Fruit fly (Drosophila melanogaster) whole organism, wandering third instar larva: ENCODE data around the gene CG32944.

ENCODE experiments used
- Abd-B ChIP-seq: fragments of >200 bp; optimal IDR thresholded peaks from 2 replicates; lab custom pipeline; 2017; ENCODE audit warnings: missing biosample characterization, missing genetic modification characterization
- CG32264 ChIP-seq: fragments of 200-800 bp; sonication (Bioruptor generic); optimal IDR thresholded peaks from 2 replicates; lab custom pipeline; 2016; ENCODE audit warnings: missing biosample characterization, missing genetic modification characterization
- CG9705 ChIP-seq: fragments of 200-800 bp; sonication (Bioruptor generic); optimal IDR thresholded peaks from 2 replicates; lab custom pipeline; 2018; ENCODE audit warnings: missing biosample characterization, mild to moderate bottlenecking, missing genetic modification characterization
- CrebA ChIP-seq: fragments of 200-800 bp; sonication (Bioruptor generic); optimal IDR thresholded peaks from 2 replicates; lab custom pipeline; 2016; ENCODE audit warnings: missing biosample characterization, mild to moderate bottlenecking, missing genetic modification characterization, borderline replicate concordance
- Dfd ChIP-seq: fragments of >200 bp; optimal IDR thresholded peaks from 2 replicates; lab custom pipeline; 2017; ENCODE audit warnings: missing biosample characterization, missing genetic modification characterization
- Dif ChIP-seq: fragments of 200-275, 200-300 bp; sonication (Bioruptor generic); optimal IDR thresholded peaks from 2 replicates; lab custom pipeline; 2018; ENCODE audit warnings: missing biosample characterization, missing genetic modification characterization; ENCODE audit not compliant: partially characterized antibody
- GATAd ChIP-seq: sonication (Bioruptor generic); optimal IDR thresholded peaks from 2 replicates; lab custom pipeline; 2016; ENCODE audit warnings: missing biosample characterization, missing genetic modification characterization
- HLH106 ChIP-seq: fragments of 200-800 bp; optimal IDR thresholded peaks from 3 replicates; lab custom pipeline; 2019; ENCODE audit warnings: missing biosample characterization, mild to moderate bottlenecking, missing genetic modification characterization, moderate library complexity
- Hnf4 ChIP-seq: fragments of 200-800 bp; sonication (Bioruptor generic); optimal IDR thresholded peaks from 2 replicates; lab custom pipeline; 2016; ENCODE audit warnings: missing biosample characterization, mild to moderate bottlenecking, missing genetic modification characterization
- Hr83 ChIP-seq: fragments of 200-300 bp; sonication (Bioruptor generic); optimal IDR thresholded peaks from 2 replicates; lab custom pipeline; 2016; ENCODE audit warnings: missing biosample characterization, mild to moderate bottlenecking, missing genetic modification characterization, moderate library complexity; ENCODE audit not compliant: poor library complexity, severe bottlenecking
- Jra ChIP-seq: sonication (Bioruptor generic); optimal IDR thresholded peaks from 2 replicates; lab custom pipeline; 2016; ENCODE audit warnings: missing biosample characterization, missing genetic modification characterization
- Mio ChIP-seq: sonication (Bioruptor generic); optimal IDR thresholded peaks from 2 replicates; lab custom pipeline; 2016; ENCODE audit warnings: missing biosample characterization, missing genetic modification characterization
- Myc ChIP-seq: fragments of >200 bp; optimal IDR thresholded peaks from 2 replicates; lab custom pipeline; 2017
- N ChIP-seq: fragments of >200 bp; optimal IDR thresholded peaks from 2 replicates; lab custom pipeline; 2018; ENCODE audit warnings: missing biosample characterization, missing external identifiers, missing genetic modification characterization
- OdsH ChIP-seq: fragments of 200-800 bp; sonication (Bioruptor generic); optimal IDR thresholded peaks from 2 replicates; lab custom pipeline; 2016; ENCODE audit warnings: missing biosample characterization, mild to moderate bottlenecking, missing genetic modification characterization
- Vsx2 ChIP-seq: fragments of 200-300, 225-300 bp; sonication (Bioruptor generic); optimal IDR thresholded peaks from 2 replicates; lab custom pipeline; 2018; ENCODE audit warnings: missing biosample characterization, missing genetic modification characterization; ENCODE audit not compliant: partially characterized antibody
- br ChIP-seq: fragments of 200-800 bp; sonication (Bioruptor generic); optimal IDR thresholded peaks from 2 replicates; lab custom pipeline; 2016; ENCODE audit warnings: missing biosample characterization, missing genetic modification characterization
- brk ChIP-seq: fragments of 200-800 bp; sonication (Bioruptor generic); optimal IDR thresholded peaks from 2 replicates; lab custom pipeline; 2016; ENCODE audit warnings: missing biosample characterization, mild to moderate bottlenecking, missing genetic modification characterization
- dl ChIP-seq, 2 experiments: fragments of 175-275, 200-275 bp in 1 of 2; fragments of 200-275 bp in 1 of 2; sonication (Bioruptor generic); optimal IDR thresholded peaks; lab custom pipeline; 2018; ENCODE audit warnings: mild to moderate bottlenecking in 2 of 2, missing biosample characterization in 2 of 2, missing genetic modification characterization in 2 of 2, moderate library complexity in 2 of 2; ENCODE audit not compliant: partially characterized antibody in 2 of 2, insufficient read depth in 1 of 2
- dmrt93B ChIP-seq: fragments of 200-800 bp; sonication (Bioruptor generic); optimal IDR thresholded peaks from 2 replicates; lab custom pipeline; 2018; ENCODE audit warnings: missing biosample characterization, mild to moderate bottlenecking, missing genetic modification characterization
- dsf ChIP-seq: sonication (Bioruptor generic); optimal IDR thresholded peaks from 2 replicates; lab custom pipeline; 2016; ENCODE audit warnings: missing biosample characterization, missing genetic modification characterization, borderline replicate concordance
- foxo ChIP-seq, 2 experiments: fragments of 200-800 bp; sonication (Bioruptor generic); optimal IDR thresholded peaks; 2 replicates in 1 of 2; 3 replicates in 1 of 2; lab custom pipeline; 2016 to 2017; ENCODE audit warnings: missing biosample characterization in 2 of 2, missing genetic modification characterization in 2 of 2
- fru ChIP-seq: fragments of 200-800 bp; sonication (Bioruptor generic); optimal IDR thresholded peaks from 3 replicates; lab custom pipeline; 2016; ENCODE audit warnings: missing biosample characterization, mild to moderate bottlenecking, missing genetic modification characterization
- h ChIP-seq: fragments of 200-800 bp; sonication (Bioruptor generic); optimal IDR thresholded peaks from 3 replicates; lab custom pipeline; 2016; ENCODE audit warnings: missing biosample characterization, mild to moderate bottlenecking, missing genetic modification characterization
- jim ChIP-seq: fragments of 175-275, 200-325 bp; sonication (Bioruptor generic); optimal IDR thresholded peaks from 2 replicates; lab custom pipeline; 2016; ENCODE audit warnings: missing biosample characterization, mild to moderate bottlenecking, missing genetic modification characterization
- pan ChIP-seq: fragments of >200 bp; optimal IDR thresholded peaks from 2 replicates; lab custom pipeline; 2017
- psq ChIP-seq: fragments of 200-800 bp; sonication (Bioruptor generic); optimal IDR thresholded peaks from 3 replicates; lab custom pipeline; 2017; ENCODE audit warnings: missing biosample characterization, mild to moderate bottlenecking, missing genetic modification characterization, moderate library complexity
- rgr ChIP-seq: fragments of 200-800 bp; sonication (Bioruptor generic); optimal IDR thresholded peaks from 3 replicates; lab custom pipeline; 2016; ENCODE audit warnings: missing biosample characterization, mild to moderate bottlenecking, missing genetic modification characterization
- sv ChIP-seq: fragments of 200-800 bp; sonication (Bioruptor generic); optimal IDR thresholded peaks from 3 replicates; lab custom pipeline; 2016; ENCODE audit warnings: missing biosample characterization, missing genetic modification characterization
- usp ChIP-seq: fragments of >200 bp; optimal IDR thresholded peaks from 2 replicates; lab custom pipeline; 2017; ENCODE audit warnings: missing biosample characterization, missing genetic modification characterization
- woc ChIP-seq: sonication (Bioruptor generic); optimal IDR thresholded peaks from 2 replicates; lab custom pipeline; 2016; ENCODE audit warnings: missing biosample characterization, mild to moderate bottlenecking, missing genetic modification characterization

CG32944 gene

DNA sequence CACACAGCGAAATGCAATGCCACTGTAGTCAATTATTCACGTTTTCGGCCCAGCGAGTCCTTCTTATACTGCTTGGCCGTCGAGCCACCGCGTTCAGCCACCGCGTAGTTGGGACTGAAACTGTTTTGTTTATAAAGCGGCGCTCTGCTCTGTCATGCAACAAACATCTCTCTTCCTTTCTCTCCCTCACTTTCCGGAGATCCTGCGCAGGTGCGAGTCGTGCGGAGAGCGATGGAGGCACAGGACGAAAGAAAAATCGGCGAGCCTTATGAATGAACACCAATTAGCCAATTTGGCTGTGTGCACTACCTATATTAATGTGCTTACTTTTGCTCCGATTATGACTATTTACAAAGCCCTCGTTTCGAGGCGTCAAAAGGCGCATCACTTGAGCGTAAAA lies at the start of gene CG32944:
Gene CG32944 (minus strand): TSS at position 97 of the 400 bp plus-strand sequence.
- peak; percentile 58 for TF ChIP-seq Vsx2 (GFP tag; lab: Kevin White, UChicago)
- no peak for TF ChIP-seq Mio
- TF ChIP-seq Dfd = no peak
- peak; percentile 38 for TF ChIP-seq Dif

DNA sequence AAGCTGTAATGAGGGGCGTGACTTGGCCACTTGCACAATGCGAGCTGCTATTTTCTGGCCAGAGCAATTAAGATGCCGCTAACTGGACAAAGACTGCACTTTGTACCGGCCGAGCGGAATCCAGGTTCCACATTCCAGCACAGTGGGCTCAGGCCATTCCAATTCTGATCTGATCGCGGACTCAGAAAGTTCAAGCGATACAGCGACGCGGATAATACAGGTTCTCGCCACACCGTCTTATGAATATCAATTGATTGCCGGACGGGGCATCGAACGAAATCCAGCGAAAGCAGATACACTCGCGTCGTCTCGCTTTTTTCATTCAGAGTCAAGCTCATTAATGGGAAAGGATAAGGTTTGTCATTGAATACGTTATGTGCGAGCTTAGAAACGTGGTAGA lies 49.5 kb upstream of the CG32944 start:
- TF ChIP-seq dsf (GFP tag; lab: Kevin White, UChicago) (no peak), Hnf4 (GFP tag; lab: Kevin White, UChicago) (peak; percentile 72), CG9705 (GFP tag; lab: Kevin White, UChicago) (no peak), woc (GFP tag; lab: Kevin White, UChicago) (no peak)

DNA sequence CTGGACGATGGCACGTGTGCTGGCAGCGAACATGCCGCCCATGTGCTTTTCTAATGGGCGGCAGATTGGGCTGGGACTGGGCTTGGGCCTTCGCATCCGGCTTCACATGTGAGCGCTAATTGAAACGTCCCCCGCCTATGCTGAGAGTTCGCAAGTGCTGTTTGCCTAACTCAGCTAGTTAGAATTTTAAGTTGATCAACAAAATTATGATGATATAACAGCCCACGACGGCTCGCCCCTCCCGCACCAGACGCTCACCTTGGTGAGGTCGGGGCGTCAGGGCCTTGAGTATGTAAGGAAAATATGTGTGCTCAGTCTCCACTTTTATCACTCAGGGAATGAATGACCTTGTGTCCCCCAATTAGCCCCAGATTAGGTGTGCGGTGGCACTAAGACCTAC lies 47.5 kb upstream of the CG32944 start:
- TF ChIP-seq foxo (GFP tag; optimal IDR thresholded peaks at IDR 0.05; lab: Kevin White, UChicago) (no peak), CG9705 (GFP tag; lab: Kevin White, UChicago) (no peak), jim (no peak), pan (lab: Kevin White, UChicago) (no peak), sv (no peak), dl (GFP tag; optimal IDR thresholded peaks at IDR 0.05; lab: Kevin White, UChicago; ENCODE audit: insufficient read depth in 1 of 2, partially characterized antibody in 2 of 2) (no peak), OdsH (GFP tag; lab: Kevin White, UChicago) (no peak), fru (GFP tag; lab: Kevin White, UChicago) (no peak)

DNA sequence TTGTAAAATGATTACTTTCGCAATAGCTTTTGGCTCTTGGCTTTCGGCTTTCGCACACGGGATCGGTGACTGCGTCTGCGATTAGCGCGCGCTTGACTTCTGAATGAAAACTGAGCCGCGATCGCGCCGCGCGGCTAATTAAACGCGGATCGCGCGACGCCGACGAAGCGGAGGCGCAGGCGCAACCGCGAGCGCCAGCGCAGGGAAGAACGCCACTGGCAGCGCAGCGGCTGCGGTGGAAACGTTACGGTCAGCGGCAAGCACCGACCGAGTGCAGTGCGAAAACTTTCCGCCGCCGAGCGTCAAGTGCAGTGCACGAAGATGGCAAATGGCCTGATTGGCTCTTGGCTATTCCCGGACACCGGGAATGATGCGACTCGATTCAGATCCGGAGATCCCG lies 43.4 kb upstream of the CG32944 start, which contains the start of gene CG31522:
Gene CG31522 (minus strand): TSS at position 101 of the 400 bp plus-strand sequence.
- TF ChIP-seq CG32264 (GFP tag; lab: Kevin White, UChicago) (no peak), GATAd (GFP tag; lab: Kevin White, UChicago) (no peak), CrebA (no peak), Vsx2 (GFP tag; lab: Kevin White, UChicago) (no peak), rgr (GFP tag; lab: Kevin White, UChicago) (no peak), Dfd (no peak), dmrt93B (GFP tag; lab: Kevin White, UChicago) (no peak), dsf (GFP tag; lab: Kevin White, UChicago) (no peak), Jra (GFP tag; lab: Kevin White, UChicago) (no peak), psq (no peak), N (GFP tag; lab: Kevin White, UChicago) (no peak), h (GFP tag; lab: Kevin White, UChicago) (no peak), Hr83 (GFP tag; lab: Kevin White, UChicago) (no peak), brk (no peak), dl (GFP tag; optimal IDR thresholded peaks at IDR 0.05; lab: Kevin White, UChicago; ENCODE audit: insufficient read depth in 1 of 2, partially characterized antibody in 2 of 2) (no peak), fru (GFP tag; lab: Kevin White, UChicago) (no peak), Abd-B (no peak), jim (no peak)
- TF ChIP-seq, all 38 proteins: peak for 0

DNA sequence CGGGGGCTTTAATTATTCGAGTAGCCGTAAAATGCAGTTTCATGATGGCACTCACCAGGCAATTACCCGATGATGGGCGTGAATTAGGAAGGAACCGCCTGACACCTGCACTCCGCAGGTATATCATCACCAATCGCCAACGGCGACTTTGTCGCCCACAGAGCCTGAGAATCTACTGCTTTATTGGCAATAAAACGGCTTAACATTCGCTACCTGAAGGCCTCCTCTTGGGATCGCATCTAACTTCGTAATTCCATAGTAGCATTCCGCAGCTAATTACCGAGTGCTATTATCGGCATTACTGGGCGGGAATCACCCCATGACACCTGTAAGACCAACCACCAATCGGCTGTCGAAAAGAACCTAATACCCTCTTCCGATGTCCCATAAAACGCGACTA lies 38.9 kb upstream of the CG32944 start:
- TF ChIP-seq Myc (lab: Kevin White, UChicago) (no peak), Abd-B (no peak), Hr83 (GFP tag; lab: Kevin White, UChicago) (no peak), Jra (GFP tag; lab: Kevin White, UChicago) (no peak), br (GFP tag; lab: Kevin White, UChicago) (no peak)

DNA sequence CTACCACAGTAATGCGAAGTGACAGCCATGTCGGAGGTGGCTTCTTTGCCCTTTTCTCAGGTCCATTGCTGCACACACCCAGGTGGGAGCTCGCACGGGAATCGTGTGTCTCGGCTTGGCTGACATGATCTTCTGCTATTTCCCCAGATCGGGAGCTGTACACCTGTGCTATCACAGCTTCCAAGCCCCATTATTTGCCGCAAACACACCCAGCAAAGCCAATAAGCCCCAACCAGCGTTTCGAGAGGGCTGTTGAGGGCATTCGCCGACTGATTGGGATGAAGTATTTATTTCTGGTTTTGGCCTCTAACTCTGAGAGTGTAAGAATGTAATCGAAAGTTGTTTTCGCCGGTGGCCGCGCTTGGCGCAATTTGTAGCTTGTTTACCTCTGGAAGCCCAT lies 38.2 kb upstream of the CG32944 start:
- no peak for TF ChIP-seq Dif
- no peak for TF ChIP-seq HLH106 (tag; lab: Kevin White, UChicago)
- no peak for TF ChIP-seq Dfd
- TF ChIP-seq pan (lab: Kevin White, UChicago) = no peak
- no peak for TF ChIP-seq sv
- TF ChIP-seq br (GFP tag; lab: Kevin White, UChicago) = no peak
- no peak for TF ChIP-seq jim
- no peak for TF ChIP-seq psq
- no peak for TF ChIP-seq fru (GFP tag; lab: Kevin White, UChicago)
- TF ChIP-seq brk = no peak
- no peak for TF ChIP-seq GATAd (GFP tag; lab: Kevin White, UChicago)
- TF ChIP-seq Jra (GFP tag; lab: Kevin White, UChicago) = no peak
- TF ChIP-seq usp (GFP tag; lab: Kevin White, UChicago) = no peak
- no peak for TF ChIP-seq Hnf4 (GFP tag; lab: Kevin White, UChicago)
- TF ChIP-seq OdsH (GFP tag; lab: Kevin White, UChicago) = no peak
- TF ChIP-seq h (GFP tag; lab: Kevin White, UChicago) = no peak
